Worm (Caenorhabditis elegans) whole organism, young adult: ENCODE data around the gene xrn-1.

Experiments used
- ceh-27 ChIP-seq: fragments of 200-800 bp; sonication (Bioruptor generic); optimal IDR thresholded peaks from 2 replicates; lab custom pipeline; 2018; ENCODE audit warnings: mild to moderate bottlenecking, missing genetic modification characterization, moderate library complexity, missing compliant biosample characterization
- ceh-91 ChIP-seq: fragments of 200-800 bp; sonication (Bioruptor generic); IDR thresholded peaks from 2 replicates; pipeline ENCODE4 v1.3.6; 2022; ENCODE audit warnings: missing genetic modification reagents, missing genetic modification characterization, missing compliant biosample characterization
- him-1 ChIP-seq: sonication (generic microtip); optimal IDR thresholded peaks from 2 replicates; lab custom pipeline; 2016; ENCODE audit warnings: missing genotype, missing genetic modification reagents, missing genetic modification characterization, missing compliant biosample characterization
- let-526 ChIP-seq: fragments of 200-800 bp; sonication (Bioruptor generic); IDR thresholded peaks from 2 replicates; pipeline ENCODE4 v1.3.6; 2022; ENCODE audit warnings: missing genetic modification reagents, missing genetic modification characterization, missing compliant biosample characterization
- lin-40 ChIP-seq: sonication (generic microtip); optimal IDR thresholded peaks from 2 replicates; lab custom pipeline; 2016; ENCODE audit warnings: missing genetic modification characterization, mild to moderate bottlenecking, missing compliant biosample characterization, missing genotype, missing genetic modification reagents
- lir-1 ChIP-seq: fragments of 200-800 bp; sonication (Bioruptor generic); conservative IDR thresholded peaks from 2 replicates; pipeline ENCODE4 v1.3.6; 2022; ENCODE audit warnings: missing genetic modification reagents, missing genetic modification characterization, missing compliant biosample characterization
- mes-4 ChIP-seq: sonication (generic microtip); optimal IDR thresholded peaks from 2 replicates; lab custom pipeline; 2016; ENCODE audit warnings: missing genotype, missing genetic modification characterization, missing compliant biosample characterization
- nfyb-1 ChIP-seq: fragments of 200-800 bp; sonication (Bioruptor generic); IDR thresholded peaks from 2 replicates; pipeline ENCODE4 v1.3.6; 2022; ENCODE audit warnings: missing genetic modification reagents, missing genetic modification characterization, missing compliant biosample characterization
- nhr-120 ChIP-seq: fragments of 200-800 bp; sonication (Bioruptor generic); IDR thresholded peaks from 2 replicates; pipeline ENCODE4 v1.3.6; 2022; ENCODE audit warnings: missing genetic modification characterization, missing compliant biosample characterization
- sdz-38 ChIP-seq: sonication (generic microtip); optimal IDR thresholded peaks from 2 replicates; lab custom pipeline; 2016; ENCODE audit warnings: missing genotype, missing genetic modification characterization, missing compliant biosample characterization
- sea-2 ChIP-seq: fragments of 200-800 bp; sonication (Bioruptor generic); IDR thresholded peaks from 2 replicates; pipeline ENCODE4 v1.3.6; 2022; ENCODE audit warnings: missing genetic modification characterization, missing compliant biosample characterization
- snpc-1.1 ChIP-seq: sonication (generic microtip); optimal IDR thresholded peaks from 2 replicates; lab custom pipeline; 2017; ENCODE audit warnings: missing genetic modification characterization, mild to moderate bottlenecking, missing compliant biosample characterization, antibody characterized with exemption, moderate library complexity, missing genotype, missing genetic modification reagents; ENCODE audit not compliant: insufficient read depth
- snpc-4 ChIP-seq, 5 experiments: fragments of 150-350 bp in 1 of 5; sonication (generic microtip) in 4 of 5; optimal IDR thresholded peaks; 2 replicates each; lab custom pipeline; 2014 to 2018; ENCODE audit warnings: missing genetic modification characterization in 5 of 5, missing biosample characterization in 3 of 5, antibody characterized with exemption in 2 of 5, mild to moderate bottlenecking in 2 of 5, missing compliant biosample characterization in 2 of 5, missing genotype in 2 of 5, moderate library complexity in 2 of 5, missing genetic modification reagents in 1 of 5
- ztf-28 ChIP-seq: fragments of 200-800 bp; sonication (Bioruptor generic); IDR thresholded peaks from 2 replicates; pipeline ENCODE4 v1.3.6; 2022; ENCODE audit warnings: missing genetic modification reagents, missing genetic modification characterization, missing compliant biosample characterization

DNA sequence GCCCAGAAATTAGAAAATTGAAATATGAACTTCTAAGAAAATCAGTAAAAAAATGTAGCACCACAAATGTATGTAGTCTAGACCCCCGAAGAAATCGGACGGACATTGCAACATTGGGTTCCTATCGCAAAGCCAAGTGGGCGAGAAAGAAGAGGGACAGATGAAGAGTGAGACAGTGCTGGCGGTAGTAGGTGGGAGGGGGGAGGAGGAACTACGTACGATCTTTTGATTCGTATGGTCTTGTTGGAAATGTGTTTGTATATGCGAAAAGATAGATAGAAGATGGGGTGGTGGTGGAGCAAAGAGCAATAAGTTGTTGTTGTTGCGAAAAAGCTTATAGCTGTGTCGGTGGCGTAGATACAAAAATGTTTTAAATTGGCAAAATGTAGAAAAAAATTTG is 30.4 kb upstream of the xrn-1 start:
- TF ChIP-seq lir-1 (no peak), lin-40 (tag; lab: Kevin White, UChicago) (no peak), ztf-28 (GFP tag; lab: Robert Waterston, UW) (no peak), let-526 (no peak), snpc-1.1 (no peak), sdz-38 (tag; lab: Kevin White, UChicago) (no peak), ceh-91 (no peak), nfyb-1 (no peak), sea-2 (no peak), ceh-27 (GFP tag; lab: Kevin White, UChicago) (no peak), him-1 (no peak), mes-4 (tag; lab: Kevin White, UChicago) (no peak), nhr-120 (GFP tag; lab: Robert Waterston, UW) (no peak), snpc-4 (GFP tag; optimal IDR thresholded peaks at IDR 0.05; lab: Kevin White, UChicago) (no peak), snpc-4 (tag; optimal IDR thresholded peaks at IDR 0.05; lab: Kevin White, UChicago) (no peak)
